Worm (Caenorhabditis elegans): ENCODE results near the gene fbxa-1.

fbxa-1 gene

ce11 chrIII:2291139-2291538 is 16.8 kb downstream of the fbxa-1 start, which contains the start of gene fbxa-219:
Gene fbxa-219, plus strand, starts transcription at chrIII:2291415.
- TF ChIP-seq egl-43 (GFP tag; IDR thresholded peaks at IDR 0.05) (no peak), hlh-11 (tag; optimal IDR thresholded peaks at IDR 0.05) (no peak), Y75B8A.6 (GFP tag; IDR thresholded peaks at IDR 0.05) (no peak), nhr-25 (tag; optimal IDR thresholded peaks at IDR 0.05; ENCODE audit: borderline replicate concordance, insufficient read depth) (no peak), ceh-62 (tag; optimal IDR thresholded peaks at IDR 0.05) (no peak), cey-2 (tag; optimal IDR thresholded peaks at IDR 0.05; ENCODE audit: borderline replicate concordance, insufficient read depth) (no peak), pqm-1 (tag; optimal IDR thresholded peaks at IDR 0.05) (peak; percentile 78), lin-1 (GFP tag; IDR thresholded peaks at IDR 0.05) (no peak), fos-1 (tag; optimal IDR thresholded peaks at IDR 0.05) (no peak), ceh-44 (GFP tag; IDR thresholded peaks at IDR 0.05) (no peak), zip-2 (tag; optimal IDR thresholded peaks at IDR 0.05) (no peak), daf-16 (GFP tag; optimal IDR thresholded peaks at IDR 0.05) (no peak), daf-16 (tag; optimal IDR thresholded peaks at IDR 0.05) (peak; percentile 58), hlh-30 (tag; optimal IDR thresholded peaks at IDR 0.05; ENCODE audit: insufficient read depth) (peak; percentile 33), dve-1 (tag; optimal IDR thresholded peaks at IDR 0.05; ENCODE audit: insufficient read depth) (peak; percentile 16), aha-1 (tag) (peak; percentile 88), ama-1 (optimal IDR thresholded peaks at IDR 0.05) (no peak), nhr-28 (tag; optimal IDR thresholded peaks at IDR 0.05) (peak; percentile 35), nhr-42 (GFP tag; IDR thresholded peaks at IDR 0.05) (no peak), arid-1 (GFP tag; conservative IDR thresholded peaks at IDR 0.05) (no peak), nhr-48 (tag; optimal IDR thresholded peaks at IDR 0.05) (no peak)

ce11 chrIII:2290222-2290938 is 17.5 kb downstream of the fbxa-1 start:
- peak; percentile 65 for TF ChIP-seq lin-38 (GFP tag; IDR thresholded peaks at IDR 0.05)
- TF ChIP-seq F26F4.8 (GFP tag; conservative IDR thresholded peaks at IDR 0.05) = 0 out of 2 replicates have a peak, but pooled peaks have one; percentile 46

ce11 chrIII:2288261-2288660 is 19.7 kb downstream of the fbxa-1 start:
- TF ChIP-seq lin-39 (tag; optimal IDR thresholded peaks at IDR 0.05) (no peak), zfp-2 (tag; optimal IDR thresholded peaks at IDR 0.05) (no peak), aha-1 (tag) (peak; percentile 96), nhr-10 (tag; optimal IDR thresholded peaks at IDR 0.05) (no peak), mes-2 (tag; optimal IDR thresholded peaks at IDR 0.05; ENCODE audit: poor library complexity, severe bottlenecking) (no peak), F26F4.8 (GFP tag; conservative IDR thresholded peaks at IDR 0.05) (no peak), spr-3 (GFP tag; optimal IDR thresholded peaks at IDR 0.05) (no peak)

- TF ChIP-seq T20F7.1 (GFP tag; optimal IDR thresholded peaks at IDR 0.05) (no peak), unc-62 (GFP tag; optimal IDR thresholded peaks at IDR 0.05 in 1 of 2) (peak in 1 of 2 experiments; percentile 57), unc-62 (tag; optimal IDR thresholded peaks at IDR 0.05) (no peak), ceh-28 (tag; optimal IDR thresholded peaks at IDR 0.05) (peak; percentile 95), lim-7 (GFP tag; IDR thresholded peaks at IDR 0.05) (no peak), nhr-102 (tag; optimal IDR thresholded peaks at IDR 0.05) (no peak)
These were observed 24.5 kb downstream of the fbxa-1 start for ce11 chrIII:2283341-2283847.

Measured in whole organism, L4 larva.